Worm (Caenorhabditis elegans): ENCODE data around the gene ift-43.

Gene ift-43

ce11 chrII:5660736-5661734, at the start of gene ift-43, which contains the start of gene mdt-26:
Gene ift-43, minus strand, starts transcription at chrII:5660786.
Gene mdt-26, plus strand, starts transcription at chrII:5661181.
- TF ChIP-seq unc-62 (GFP tag; optimal IDR thresholded peaks at IDR 0.05): no peak

ce11 chrII:5708154-5708553, 47.6 kb upstream of the ift-43 start:
- no peak for TF ChIP-seq unc-62 (GFP tag; optimal IDR thresholded peaks at IDR 0.05)

- TF ChIP-seq unc-62 (GFP tag; optimal IDR thresholded peaks at IDR 0.05): no peak
Observed at ce11 chrII:5707532-5707931, 46.9 kb upstream of the ift-43 start, which contains the start of gene osta-2. Gene osta-2, plus strand, starts transcription at chrII:5707691.

- no peak for TF ChIP-seq unc-62 (GFP tag; optimal IDR thresholded peaks at IDR 0.05)
Observed at ce11 chrII:5704479-5704878, 43.9 kb upstream of the ift-43 start.

ce11 chrII:5702611-5703192, 42.1 kb upstream of the ift-43 start:
- TF ChIP-seq unc-62 (GFP tag; optimal IDR thresholded peaks at IDR 0.05): no peak

- no peak for TF ChIP-seq unc-62 (GFP tag; optimal IDR thresholded peaks at IDR 0.05)
Observed at ce11 chrII:5701485-5701884, 40.9 kb upstream of the ift-43 start.

- no peak for TF ChIP-seq unc-62 (GFP tag; optimal IDR thresholded peaks at IDR 0.05)
Observed at ce11 chrII:5698869-5699268, 38.3 kb upstream of the ift-43 start, which contains the start of the genes C25H3.10 and C25H3.1. Gene C25H3.10, minus strand, starts transcription at chrII:5698969. Gene C25H3.1, plus strand, starts transcription at chrII:5699071.

ce11 chrII:5698254-5698653, 37.7 kb upstream of the ift-43 start:
- no peak for TF ChIP-seq unc-62 (GFP tag; optimal IDR thresholded peaks at IDR 0.05)

- TF ChIP-seq unc-62 (GFP tag; optimal IDR thresholded peaks at IDR 0.05): no peak
Observed at ce11 chrII:5697338-5697737, 36.8 kb upstream of the ift-43 start.

ce11 chrII:5696218-5696617, 35.6 kb upstream of the ift-43 start:
- no peak for TF ChIP-seq unc-62 (GFP tag; optimal IDR thresholded peaks at IDR 0.05)

ce11 chrII:5694798-5695197, 34.2 kb upstream of the ift-43 start, which contains the start of gene C25H3.14:
Gene C25H3.14, plus strand, starts transcription at chrII:5695098.
- TF ChIP-seq unc-62 (GFP tag; optimal IDR thresholded peaks at IDR 0.05): no peak

- no peak for TF ChIP-seq unc-62 (GFP tag; optimal IDR thresholded peaks at IDR 0.05)
Observed at ce11 chrII:5693893-5694292, 33.3 kb upstream of the ift-43 start, which contains the start of gene C25H3.3. Gene C25H3.3, plus strand, starts transcription at chrII:5694193.

- TF ChIP-seq unc-62 (GFP tag; optimal IDR thresholded peaks at IDR 0.05): no peak
Observed at ce11 chrII:5691216-5691771, 30.7 kb upstream of the ift-43 start, which contains the start of the genes ndub-5 and eif-2D. Gene ndub-5, minus strand, starts transcription at chrII:5691353. Gene eif-2D, plus strand, starts transcription at chrII:5691721.

ce11 chrII:5688959-5689358, 28.4 kb upstream of the ift-43 start, which contains the start of gene C25H3.11:
Gene C25H3.11, minus strand, starts transcription at chrII:5689040.
- no peak for TF ChIP-seq unc-62 (GFP tag; optimal IDR thresholded peaks at IDR 0.05)

- TF ChIP-seq unc-62 (GFP tag; optimal IDR thresholded peaks at IDR 0.05): no peak
Observed at ce11 chrII:5680703-5681102, 20.1 kb upstream of the ift-43 start, which contains the start of gene flp-27. Gene flp-27, plus strand, starts transcription at chrII:5681003.

ce11 chrII:5669580-5669979, 9.0 kb upstream of the ift-43 start, which contains the start of gene C25H3.17:
Gene C25H3.17, minus strand, starts transcription at chrII:5669680.
- TF ChIP-seq unc-62 (GFP tag; optimal IDR thresholded peaks at IDR 0.05): no peak

Data from whole organism, dauer.